Worm (Caenorhabditis elegans) whole organism, L2 larva: ENCODE measurements around the gene cysl-3.

Experiments used
- C34F6.9 ChIP-seq: fragments of 150-350 bp; optimal IDR thresholded peaks from 2 replicates; lab custom pipeline; 2014; ENCODE audit warnings: missing biosample characterization, missing genetic modification characterization
- F13H6.1 ChIP-seq: sonication (generic microtip); optimal IDR thresholded peaks from 2 replicates; lab custom pipeline; 2016; ENCODE audit warnings: missing genetic modification characterization, missing compliant biosample characterization
- R02D3.7 ChIP-seq: fragments of 150-350 bp; optimal IDR thresholded peaks from 2 replicates; lab custom pipeline; 2014; ENCODE audit warnings: missing biosample characterization, missing genetic modification characterization
- Y55F3AM.14 ChIP-seq: fragments of 200-800 bp; sonication (Bioruptor generic); optimal IDR thresholded peaks from 2 replicates; lab custom pipeline; 2018; ENCODE audit warnings: mild to moderate bottlenecking, missing genetic modification characterization, missing compliant biosample characterization
- ZK546.5 ChIP-seq: sonication (generic microtip); optimal IDR thresholded peaks from 2 replicates; lab custom pipeline; 2017; ENCODE audit warnings: missing biosample characterization, missing genetic modification characterization
- alr-1 ChIP-seq: fragments of 150-350 bp; optimal IDR thresholded peaks from 2 replicates; lab custom pipeline; 2014; ENCODE audit warnings: missing biosample characterization, missing genetic modification characterization
- aly-2 ChIP-seq: fragments of 150-350 bp; optimal IDR thresholded peaks from 2 replicates; lab custom pipeline; 2014; ENCODE audit warnings: missing biosample characterization, missing genetic modification characterization
- ama-1 ChIP-seq: fragments of 150-350 bp; optimal IDR thresholded peaks from 2 replicates; lab custom pipeline; 2018; ENCODE audit warnings: inconsistent platforms
- blmp-1 ChIP-seq: sonication (generic microtip); optimal IDR thresholded peaks from 2 replicates; lab custom pipeline; 2017; ENCODE audit warnings: missing genetic modification characterization, mild to moderate bottlenecking, missing compliant biosample characterization, antibody characterized with exemption, moderate library complexity; ENCODE audit not compliant: insufficient read depth
- ceh-16 ChIP-seq: fragments of 150-350 bp; optimal IDR thresholded peaks from 2 replicates; lab custom pipeline; 2014; ENCODE audit warnings: missing biosample characterization, missing genetic modification characterization
- ceh-82 ChIP-seq: fragments of 150-350 bp; optimal IDR thresholded peaks from 2 replicates; lab custom pipeline; 2014; ENCODE audit warnings: missing biosample characterization, missing genetic modification characterization
- crh-2 ChIP-seq: sonication (generic microtip); optimal IDR thresholded peaks from 2 replicates; lab custom pipeline; 2017; ENCODE audit warnings: missing biosample characterization, missing genetic modification characterization
- dmd-4 ChIP-seq: sonication (generic microtip); optimal IDR thresholded peaks from 2 replicates; lab custom pipeline; 2017; ENCODE audit warnings: missing biosample characterization, missing genetic modification characterization
- egl-27 ChIP-seq: sonication (generic microtip); optimal IDR thresholded peaks from 3 replicates; lab custom pipeline; 2017; ENCODE audit warnings: missing biosample characterization, missing genetic modification reagents, missing genetic modification characterization
- elt-1 ChIP-seq: fragments of 150-350 bp; optimal IDR thresholded peaks from 2 replicates; lab custom pipeline; 2014; ENCODE audit warnings: missing biosample characterization, missing genetic modification characterization
- elt-3 ChIP-seq: sonication (generic microtip); optimal IDR thresholded peaks from 2 replicates; lab custom pipeline; 2017; ENCODE audit warnings: missing biosample characterization, missing genetic modification characterization
- fos-1 ChIP-seq: fragments of 150-350 bp; optimal IDR thresholded peaks from 2 replicates; lab custom pipeline; 2014; ENCODE audit warnings: missing biosample characterization, missing genetic modification characterization
- lin-11 ChIP-seq: fragments of 150-350 bp; sonication (generic microtip); optimal IDR thresholded peaks from 2 replicates; lab custom pipeline; 2014; ENCODE audit warnings: missing biosample characterization, missing genetic modification characterization, inconsistent platforms, mixed read lengths
- lsy-2 ChIP-seq, 2 experiments: fragments of 150-350 bp in 1 of 2; sonication (generic microtip) in 1 of 2; optimal IDR thresholded peaks; 2 replicates each; lab custom pipeline; 2014 to 2017; ENCODE audit warnings: missing biosample characterization in 2 of 2, missing genetic modification characterization in 2 of 2
- mab-5 ChIP-seq: fragments of 150-350 bp; optimal IDR thresholded peaks from 2 replicates; lab custom pipeline; 2014; ENCODE audit warnings: missing biosample characterization, missing genetic modification characterization
- mdl-1 ChIP-seq, 2 experiments: fragments of 150-350 bp in 1 of 2; sonication (generic microtip) in 1 of 2; optimal IDR thresholded peaks; 2 replicates each; lab custom pipeline; 2017; ENCODE audit warnings: missing biosample characterization in 2 of 2, missing genetic modification characterization in 2 of 2
- nhr-11 ChIP-seq: fragments of 150-350 bp; optimal IDR thresholded peaks from 2 replicates; lab custom pipeline; 2014; ENCODE audit warnings: missing biosample characterization, missing genetic modification characterization
- nhr-129 ChIP-seq: fragments of 150-350 bp; optimal IDR thresholded peaks from 2 replicates; lab custom pipeline; 2014; ENCODE audit warnings: missing biosample characterization, missing genetic modification characterization
- nhr-21 ChIP-seq: fragments of 150-350 bp; optimal IDR thresholded peaks from 2 replicates; lab custom pipeline; 2014; ENCODE audit warnings: missing biosample characterization, missing genetic modification characterization
- nhr-237 ChIP-seq: fragments of 150-350 bp; optimal IDR thresholded peaks from 2 replicates; lab custom pipeline; 2014; ENCODE audit warnings: missing biosample characterization, missing genetic modification characterization
- nhr-77 ChIP-seq: fragments of 150-350 bp; optimal IDR thresholded peaks from 2 replicates; lab custom pipeline; 2014; ENCODE audit warnings: missing biosample characterization, missing genetic modification characterization
- peb-1 ChIP-seq: fragments of 150-350 bp; optimal IDR thresholded peaks from 2 replicates; lab custom pipeline; 2014; ENCODE audit warnings: missing biosample characterization, missing genetic modification characterization
- skn-1 ChIP-seq: sonication (generic microtip); optimal IDR thresholded peaks from 2 replicates; lab custom pipeline; 2017; ENCODE audit warnings: missing biosample characterization, missing genetic modification characterization
- sma-3 ChIP-seq: sonication (generic microtip); optimal IDR thresholded peaks from 2 replicates; lab custom pipeline; 2016; ENCODE audit warnings: missing genetic modification reagents, missing genetic modification characterization, missing compliant biosample characterization
- sma-9 ChIP-seq, 2 experiments: fragments of 150-350 bp in 1 of 2; sonication (generic microtip) in 1 of 2; optimal IDR thresholded peaks; 2 replicates each; lab custom pipeline; 2014 to 2016; ENCODE audit warnings: missing genetic modification characterization in 2 of 2, mild to moderate bottlenecking in 1 of 2, missing biosample characterization in 1 of 2, missing compliant biosample characterization in 1 of 2, missing genetic modification reagents in 1 of 2, moderate library complexity in 1 of 2
- unc-39 ChIP-seq: fragments of 150-350 bp; optimal IDR thresholded peaks from 2 replicates; lab custom pipeline; 2014; ENCODE audit warnings: missing biosample characterization, missing genetic modification characterization
- unc-55 ChIP-seq: fragments of 150-350 bp; sonication (generic microtip); optimal IDR thresholded peaks from 3 replicates; lab custom pipeline; 2014; ENCODE audit warnings: missing biosample characterization, missing genetic modification reagents, missing genetic modification characterization
- unc-62 ChIP-seq: fragments of 150-350 bp; optimal IDR thresholded peaks from 2 replicates; lab custom pipeline; 2014; ENCODE audit warnings: missing biosample characterization, missing genetic modification reagents, missing genetic modification characterization
- zag-1 ChIP-seq: fragments of 150-350 bp; optimal IDR thresholded peaks from 2 replicates; lab custom pipeline; 2014; ENCODE audit warnings: missing biosample characterization, missing genetic modification characterization
- ztf-1 ChIP-seq: fragments of 200-800 bp; sonication (Bioruptor generic); conservative IDR thresholded peaks from 2 replicates; pipeline ENCODE4 v1.3.6; 2022; ENCODE audit warnings: missing genetic modification characterization, missing compliant biosample characterization
- ztf-4 ChIP-seq: fragments of 150-350 bp; optimal IDR thresholded peaks from 2 replicates; lab custom pipeline; 2014; ENCODE audit warnings: missing biosample characterization, missing genetic modification characterization

Gene cysl-3

DNA sequence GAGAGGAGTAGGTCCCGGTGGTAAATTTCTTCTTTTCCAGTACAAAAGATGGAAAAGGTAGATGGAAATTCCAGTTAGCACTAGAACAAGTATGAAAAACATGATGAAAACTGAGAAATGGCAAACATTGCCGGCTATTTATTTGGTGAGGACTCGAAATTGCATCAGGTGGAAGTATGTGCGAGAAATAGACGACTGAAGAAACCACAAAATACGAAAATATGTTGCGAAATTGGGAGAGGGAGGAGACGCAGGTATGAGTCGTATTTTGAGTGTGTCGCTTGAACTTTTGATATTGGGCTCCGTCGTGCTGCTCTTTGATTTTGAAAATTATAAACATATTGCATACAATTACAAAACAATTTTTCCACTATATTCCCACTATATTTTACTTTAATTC is 27.4 kb upstream of the cysl-3 start, which contains the start of gene cyp-33C8:
cyp-33C8 (minus strand) TSS at position 200 of the 400 bp plus-strand sequence.
- TF ChIP-seq unc-62 (GFP tag; lab: Kevin White, UChicago), result no peak
- peak; percentile 71 for TF ChIP-seq sma-9 (GFP tag; optimal IDR thresholded peaks at IDR 0.05; lab: Kevin White, UChicago)
- TF ChIP-seq sma-9 (tag; optimal IDR thresholded peaks at IDR 0.05; lab: Kevin White, UChicago), result no peak
- peak; percentile 95 for TF ChIP-seq nhr-129 (tag; lab: Kevin White, UChicago)
- peak; percentile 49 for TF ChIP-seq C34F6.9 (tag; lab: Kevin White, UChicago)
- peak; percentile 51 for TF ChIP-seq fos-1 (tag; lab: Kevin White, UChicago)
- no peak for TF ChIP-seq unc-39 (tag; lab: Kevin White, UChicago)
- peak; percentile 52 for TF ChIP-seq unc-55 (GFP tag; lab: Kevin White, UChicago)
- TF ChIP-seq aly-2 (tag; lab: Kevin White, UChicago), result no peak

ce11 chrV:3801787-3802417 is 26.0 kb upstream of the cysl-3 start:
- TF ChIP-seq ztf-1 (no peak), ZK546.5 (tag; lab: Kevin White, UChicago) (no peak)

DNA sequence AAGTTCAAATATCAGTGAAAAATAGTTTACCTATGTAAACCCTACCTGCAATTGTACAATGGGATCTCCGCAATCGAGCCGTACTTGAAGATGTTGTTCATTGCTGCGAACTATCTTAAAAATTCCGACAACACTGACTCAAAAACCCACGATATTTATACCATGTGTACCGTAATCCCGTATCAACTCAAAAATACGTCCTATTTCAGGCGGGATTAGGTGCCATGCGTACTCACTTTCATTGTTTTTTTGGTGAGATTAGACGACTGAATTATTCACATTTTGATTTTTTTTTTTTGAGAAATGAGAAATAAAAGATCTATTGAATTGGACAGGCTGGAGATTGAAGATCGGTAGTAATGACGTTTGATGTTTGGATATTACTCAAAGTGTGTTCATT is 24.4 kb upstream of the cysl-3 start, which contains the start of gene srt-30:
srt-30 (minus strand) TSS at position 101 of the 400 bp plus-strand sequence.
- TF ChIP-seq alr-1 (tag; lab: Kevin White, UChicago), result no peak
- TF ChIP-seq egl-27 (tag; lab: Kevin White, UChicago), result no peak
- TF ChIP-seq unc-55 (GFP tag; lab: Kevin White, UChicago), result no peak
- TF ChIP-seq blmp-1 (tag; lab: Kevin White, UChicago), result no peak
- no peak for TF ChIP-seq elt-1 (tag; lab: Kevin White, UChicago)

DNA sequence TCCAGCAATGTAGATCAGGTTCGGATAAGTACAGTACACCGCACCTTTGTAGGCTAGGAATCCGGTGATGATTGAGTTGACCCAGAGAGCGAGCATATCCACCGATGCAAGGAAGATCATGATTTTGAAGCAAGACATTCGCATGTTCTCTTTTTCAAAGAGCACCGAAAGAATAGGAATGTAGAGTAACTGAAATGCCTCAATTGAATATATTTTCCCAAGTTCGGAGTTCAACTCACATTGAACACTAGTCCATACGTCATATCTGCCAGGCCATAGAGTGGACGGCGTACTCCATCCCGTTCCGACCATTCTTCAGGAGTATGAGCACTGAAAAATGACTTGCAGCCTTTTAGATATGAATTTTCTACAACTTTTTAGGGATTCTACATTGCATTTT is 23.8 kb upstream of the cysl-3 start:
- TF ChIP-seq blmp-1 (tag; lab: Kevin White, UChicago) (no peak), ceh-82 (tag; lab: Kevin White, UChicago) (no peak), R02D3.7 (tag; lab: Kevin White, UChicago) (no peak), peb-1 (tag; lab: Kevin White, UChicago) (no peak), dmd-4 (tag; lab: Kevin White, UChicago) (no peak), nhr-237 (tag; lab: Kevin White, UChicago) (no peak), ztf-4 (no peak), ama-1 (lab: Kevin White, UChicago) (no peak), aly-2 (tag; lab: Kevin White, UChicago) (no peak), ztf-1 (no peak), mdl-1 (tag; optimal IDR thresholded peaks at IDR 0.05; lab: Kevin White, UChicago) (no peak), nhr-11 (tag; lab: Kevin White, UChicago) (no peak), lin-11 (tag; lab: Kevin White, UChicago) (no peak), unc-55 (GFP tag; lab: Kevin White, UChicago) (no peak), ceh-16 (tag; lab: Kevin White, UChicago) (no peak), alr-1 (tag; lab: Kevin White, UChicago) (no peak), nhr-77 (tag; lab: Kevin White, UChicago) (no peak), sma-3 (GFP tag; lab: Kevin White, UChicago) (no peak), ZK546.5 (tag; lab: Kevin White, UChicago) (no peak), egl-27 (tag; lab: Kevin White, UChicago) (no peak)

DNA sequence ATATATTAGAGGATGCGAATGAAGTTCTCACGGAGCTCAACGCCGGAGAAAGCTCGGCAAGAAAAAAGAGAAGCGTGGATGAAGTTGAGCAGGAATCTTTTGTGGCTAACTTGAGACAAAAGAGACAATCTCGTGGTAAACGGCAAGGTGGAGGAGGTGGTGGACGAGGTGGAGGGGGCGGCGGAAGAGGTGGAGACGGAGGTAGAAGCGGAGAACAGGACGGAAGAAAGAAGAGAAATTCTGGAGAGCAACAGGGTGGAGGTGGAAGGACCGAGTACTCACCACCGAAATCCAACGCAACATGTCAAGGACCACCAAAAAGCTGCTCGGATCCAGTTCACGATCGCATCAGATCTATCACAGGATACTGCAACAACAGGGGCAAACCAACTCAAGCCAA is 14.5 kb upstream of the cysl-3 start:
- TF ChIP-seq crh-2 (no peak), blmp-1 (tag; lab: Kevin White, UChicago) (no peak), Y55F3AM.14 (GFP tag; lab: Kevin White, UChicago) (no peak), elt-1 (tag; lab: Kevin White, UChicago) (no peak), lin-11 (tag; lab: Kevin White, UChicago) (no peak), skn-1 (no peak), lsy-2 (tag; optimal IDR thresholded peaks at IDR 0.05; lab: Kevin White, UChicago) (no peak), elt-3 (tag; lab: Kevin White, UChicago) (no peak), mdl-1 (tag; optimal IDR thresholded peaks at IDR 0.05; lab: Kevin White, UChicago) (no peak), nhr-21 (tag; lab: Kevin White, UChicago) (no peak), sma-3 (GFP tag; lab: Kevin White, UChicago) (no peak), F13H6.1 (tag; lab: Kevin White, UChicago) (no peak), mab-5 (tag; lab: Kevin White, UChicago) (no peak), zag-1 (no peak), unc-62 (GFP tag; lab: Kevin White, UChicago) (no peak)
